Fruit fly (Drosophila melanogaster): ENCODE results near the gene CG31769.

The CG31769 gene

DNA sequence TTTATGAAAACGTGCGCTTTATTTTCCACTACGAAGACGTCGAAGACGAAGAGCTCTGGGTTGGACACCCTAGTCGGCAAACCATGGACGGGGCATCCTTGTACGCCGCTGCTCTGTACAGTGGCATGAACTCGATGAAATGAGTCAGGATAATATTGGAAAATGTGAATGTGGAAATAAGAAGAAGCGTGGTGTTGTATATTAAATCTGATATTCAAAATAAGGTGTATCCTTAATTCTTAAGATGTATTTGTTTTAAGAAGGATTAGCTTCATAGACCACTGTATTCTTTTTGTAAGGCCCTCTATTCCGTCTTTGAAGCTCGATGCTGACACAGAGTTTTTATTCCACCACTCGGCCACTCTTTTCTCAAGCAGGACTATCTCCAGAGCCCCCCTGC lies 30.7 kb upstream of the CG31769 start (continued):
- no peak for TF ChIP-seq Opbp (GFP tag; IDR thresholded peaks at IDR 0.05; ENCODE audit: partially characterized antibody)
- TF ChIP-seq Drgx (GFP tag; IDR thresholded peaks at IDR 0.05), result no peak
- TF ChIP-seq CG13424 (tag; optimal IDR thresholded peaks at IDR 0.05), result peak; percentile 46
- TF ChIP-seq stc (GFP tag; IDR thresholded peaks at IDR 0.05), result peak; percentile 54
- peak; percentile 85 for TF ChIP-seq Med (GFP tag)
- no peak for TF ChIP-seq hkb (optimal IDR thresholded peaks at IDR 0.05)
- peak; percentile 56; the same call in 1 of the 2 replicates for TF ChIP-seq hkb (GFP tag; IDR thresholded peaks at IDR 0.05)
- TF ChIP-seq CoRest (tag; optimal IDR thresholded peaks at IDR 0.05), result peak; percentile 37
- TF ChIP-seq ase (GFP tag; IDR thresholded peaks at IDR 0.05), result no peak; the same call in 2 of the 3 replicates
- no peak for TF ChIP-seq CG4707 (GFP tag; optimal IDR thresholded peaks at IDR 0.05)
- no peak for TF ChIP-seq Fer2 (tag; optimal IDR thresholded peaks at IDR 0.05)
- TF ChIP-seq ap (GFP tag; IDR thresholded peaks at IDR 0.05), result no peak
- TF ChIP-seq ewg (GFP tag; optimal IDR thresholded peaks at IDR 0.05), result no peak
- TF ChIP-seq zen2 (GFP tag; IDR thresholded peaks at IDR 0.05; ENCODE audit: partially characterized antibody), result no peak
- no peak for TF ChIP-seq CG7963 (GFP tag; IDR thresholded peaks at IDR 0.05; ENCODE audit: partially characterized antibody)
- no peak for TF ChIP-seq sna (GFP tag; IDR thresholded peaks at IDR 0.05; ENCODE audit: partially characterized antibody)
- no peak for TF ChIP-seq D19A (tag; optimal IDR thresholded peaks at IDR 0.05)
- TF ChIP-seq CG34376 (GFP tag; optimal IDR thresholded peaks at IDR 0.05), result no peak
- TF ChIP-seq Dip2 (GFP tag; IDR thresholded peaks at IDR 0.05), result no peak
- no peak for TF ChIP-seq CG14965 (GFP tag; optimal IDR thresholded peaks at IDR 0.05; ENCODE audit: borderline replicate concordance)
- no peak for TF ChIP-seq fd64A (GFP tag; optimal IDR thresholded peaks at IDR 0.05)
- no peak for TF ChIP-seq Eip74EF (GFP tag; optimal IDR thresholded peaks at IDR 0.05)
- TF ChIP-seq CG1603 (tag; optimal IDR thresholded peaks at IDR 0.05), result peak; percentile 39
- TF ChIP-seq CG34422 (GFP tag; IDR thresholded peaks at IDR 0.05), result no peak
- no peak for TF ChIP-seq usp (GFP tag; optimal IDR thresholded peaks at IDR 0.05)
- TF ChIP-seq ab (GFP tag; optimal IDR thresholded peaks at IDR 0.05), result no peak
- no peak for TF ChIP-seq CG33213 (GFP tag; optimal IDR thresholded peaks at IDR 0.05)
- TF ChIP-seq CG5245 (GFP tag; optimal IDR thresholded peaks at IDR 0.05), result no peak
- no peak for TF ChIP-seq Abd-B (GFP tag; optimal IDR thresholded peaks at IDR 0.05)
- TF ChIP-seq gt (GFP tag; IDR thresholded peaks at IDR 0.05), result no peak
- no peak for TF ChIP-seq peb (GFP tag; IDR thresholded peaks at IDR 0.05)
- TF ChIP-seq grn (GFP tag; optimal IDR thresholded peaks at IDR 0.05), result no peak
- TF ChIP-seq tgo (GFP tag; IDR thresholded peaks at IDR 0.05), result peak; percentile 54; the same call in 2 of the 3 replicates
- TF ChIP-seq slou (GFP tag; optimal IDR thresholded peaks at IDR 0.05), result no peak
- TF ChIP-seq Trl (optimal IDR thresholded peaks at IDR 0.05), result no peak
- TF ChIP-seq Trl (GFP tag; optimal IDR thresholded peaks at IDR 0.05), result peak; percentile 12
- TF ChIP-seq CG12219 (GFP tag; optimal IDR thresholded peaks at IDR 0.05), result no peak
- no peak for TF ChIP-seq Lpt (GFP tag; optimal IDR thresholded peaks at IDR 0.05)
- TF ChIP-seq CG6689 (GFP tag; IDR thresholded peaks at IDR 0.05), result peak; percentile 32; the same call in 1 of the 2 replicates
- no peak for TF ChIP-seq CG7786 (GFP tag; optimal IDR thresholded peaks at IDR 0.05)
- TF ChIP-seq CG4328 (GFP tag; optimal IDR thresholded peaks at IDR 0.05), result no peak
- no peak for TF ChIP-seq CG15073 (GFP tag; optimal IDR thresholded peaks at IDR 0.05)
- TF ChIP-seq Rx (GFP tag; IDR thresholded peaks at IDR 0.05), result 0 out of 2 replicates have a peak, but pooled peaks have one; percentile 8
- no peak for TF ChIP-seq dmrt11E (tag; optimal IDR thresholded peaks at IDR 0.05)
- 0 out of 2 replicates have a peak, but pooled peaks have one; percentile 22 for TF ChIP-seq vvl (GFP tag; IDR thresholded peaks at IDR 0.05)
- TF ChIP-seq schlank (tag; optimal IDR thresholded peaks at IDR 0.05), result no peak
- TF ChIP-seq CG1832 (GFP tag; optimal IDR thresholded peaks at IDR 0.05), result no peak
- peak; percentile 12 for TF ChIP-seq Hsf (GFP tag; optimal IDR thresholded peaks at IDR 0.05)
- TF ChIP-seq CG3726 (GFP tag; IDR thresholded peaks at IDR 0.05), result no peak
- TF ChIP-seq sob (GFP tag; IDR thresholded peaks at IDR 0.05), result peak; percentile 40; the same call in 1 of the 2 replicates
- TF ChIP-seq CG17186 (GFP tag; optimal IDR thresholded peaks at IDR 0.05), result no peak
- no peak for TF ChIP-seq CG4730 (GFP tag; IDR thresholded peaks at IDR 0.05)

All from whole organism, embryonic.